Fruit fly (Drosophila melanogaster) whole organism, embryonic: Measurements from ENCODE around the gene Ptth.
A peak's percentile ranks its signal among the peaks of the same experiment; 100 is the strongest.

ENCODE experiments used
- ATbp ChIP-seq: fragments of 200-800 bp; sonication (Bioruptor generic); optimal IDR thresholded peaks from 2 replicates; lab custom pipeline; 2017; ENCODE audit warnings: missing biosample characterization, mild to moderate bottlenecking, missing genetic modification characterization, missing genetic modification reagents
- Atf3 ChIP-seq: fragments of 200-800 bp; sonication (Bioruptor generic); optimal IDR thresholded peaks from 3 replicates; lab custom pipeline; 2016; ENCODE audit warnings: missing biosample characterization, missing genetic modification characterization
- Bdp1 ChIP-seq: fragments of 200-800 bp; sonication (Bioruptor generic); optimal IDR thresholded peaks from 3 replicates; lab custom pipeline; 2016; ENCODE audit warnings: missing biosample characterization, missing genetic modification characterization
- CG10147 ChIP-seq: fragments of 200-800 bp; sonication (Bioruptor generic); optimal IDR thresholded peaks from 2 replicates; lab custom pipeline; 2019; ENCODE audit warnings: missing biosample characterization, mild to moderate bottlenecking, missing genetic modification characterization, moderate library complexity
- CG1024 ChIP-seq: fragments of 200-800 bp; sonication (Bioruptor generic); IDR thresholded peaks from 2 replicates; pipeline ENCODE4 v1.3.6; 2022; ENCODE audit warnings: missing biosample characterization, missing genetic modification characterization
- CG12391 ChIP-seq: fragments of 200-800 bp; sonication (Bioruptor generic); optimal IDR thresholded peaks from 3 replicates; lab custom pipeline; 2018; ENCODE audit warnings: missing biosample characterization, mild to moderate bottlenecking, missing genetic modification characterization, moderate library complexity
- CG13296 ChIP-seq: fragments of 200-800 bp; sonication (Bioruptor generic); optimal IDR thresholded peaks from 3 replicates; lab custom pipeline; 2018; ENCODE audit warnings: missing biosample characterization, mild to moderate bottlenecking, missing genetic modification characterization
- CG14667 ChIP-seq: fragments of 200-800 bp; sonication (Bioruptor generic); IDR thresholded peaks from 2 replicates; pipeline ENCODE4 v1.3.6; 2022; ENCODE audit warnings: missing biosample characterization, missing genetic modification characterization
- CG15073 ChIP-seq: fragments of 200-800 bp; sonication (Bioruptor generic); optimal IDR thresholded peaks from 2 replicates; lab custom pipeline; 2016; ENCODE audit warnings: missing biosample characterization, missing genetic modification characterization
- CG1529 ChIP-seq: fragments of 200-800 bp; sonication (Bioruptor generic); optimal IDR thresholded peaks from 3 replicates; lab custom pipeline; 2018; ENCODE audit warnings: missing biosample characterization, missing genetic modification characterization
- CG17802 ChIP-seq: fragments of 200-800 bp; sonication (Bioruptor generic); optimal IDR thresholded peaks from 2 replicates; lab custom pipeline; 2018; ENCODE audit warnings: missing biosample characterization, mild to moderate bottlenecking, missing genetic modification characterization, moderate library complexity
- CG1832 ChIP-seq: fragments of 200-800 bp; sonication (Bioruptor generic); optimal IDR thresholded peaks from 2 replicates; lab custom pipeline; 2017; ENCODE audit warnings: missing biosample characterization, mild to moderate bottlenecking, missing genetic modification characterization, inconsistent platforms
- CG2889 ChIP-seq: fragments of 200-800 bp; sonication (Bioruptor generic); IDR thresholded peaks from 3 replicates; pipeline ENCODE4 v1.3.6; 2022; ENCODE audit warnings: missing biosample characterization, missing genetic modification characterization
- CG30020 ChIP-seq: fragments of 200-800 bp; optimal IDR thresholded peaks from 2 replicates; lab custom pipeline; 2019; ENCODE audit warnings: missing biosample characterization, mild to moderate bottlenecking, missing genetic modification characterization, moderate library complexity
- CG42726 ChIP-seq: fragments of 200-800 bp; sonication (Bioruptor generic); IDR thresholded peaks from 2 replicates; pipeline ENCODE4 v1.3.6; 2022; ENCODE audit warnings: missing biosample characterization, missing genetic modification characterization; ENCODE audit not compliant: partially characterized antibody
- CG6272 ChIP-seq: fragments of 200-800 bp; sonication (Bioruptor generic); IDR thresholded peaks from 2 replicates; pipeline ENCODE4 v1.3.6; 2022; ENCODE audit warnings: missing biosample characterization, missing genetic modification characterization
- CG6813 ChIP-seq: fragments of 200-800 bp; sonication (Bioruptor generic); optimal IDR thresholded peaks from 2 replicates; lab custom pipeline; 2017; ENCODE audit warnings: missing biosample characterization, missing genetic modification characterization, mild to moderate bottlenecking, moderate library complexity, missing genetic modification reagents
- CG8924 ChIP-seq: fragments of 200-800 bp; optimal IDR thresholded peaks from 3 replicates; lab custom pipeline; 2019; ENCODE audit warnings: missing biosample characterization, mild to moderate bottlenecking, missing genetic modification characterization, moderate library complexity
- CG9876 ChIP-seq: fragments of 200-800 bp; sonication (Bioruptor generic); optimal IDR thresholded peaks from 2 replicates; lab custom pipeline; 2016; ENCODE audit warnings: missing biosample characterization, missing genetic modification characterization
- Dek ChIP-seq: fragments of 200-800 bp; sonication (Bioruptor generic); optimal IDR thresholded peaks from 3 replicates; lab custom pipeline; 2019; ENCODE audit warnings: missing biosample characterization, mild to moderate bottlenecking, missing genetic modification characterization, moderate library complexity
- Dfd ChIP-seq, 2 experiments: fragments of >200 bp; optimal IDR thresholded peaks; 2 replicates each; lab custom pipeline; 2017; ENCODE audit warnings: missing biosample characterization in 2 of 2, missing genetic modification characterization in 2 of 2
- Dip3 ChIP-seq: fragments of 200-800 bp; sonication (Bioruptor generic); optimal IDR thresholded peaks from 3 replicates; lab custom pipeline; 2016; ENCODE audit warnings: missing biosample characterization, missing genetic modification characterization
- Hr39 ChIP-seq: fragments of >200 bp; optimal IDR thresholded peaks from 2 replicates; lab custom pipeline; 2017
- Lim3 ChIP-seq: fragments of 200-800 bp; sonication (Bioruptor generic); IDR thresholded peaks from 2 replicates; pipeline ENCODE4 v1.3.6; 2022; ENCODE audit warnings: missing biosample characterization, missing genetic modification characterization
- NK7.1 ChIP-seq: fragments of 200-800 bp; sonication (Bioruptor generic); optimal IDR thresholded peaks from 3 replicates; lab custom pipeline; 2016; ENCODE audit warnings: missing biosample characterization, missing genetic modification characterization
- Nf-YB ChIP-seq: fragments of 200-800 bp; sonication (Bioruptor generic); optimal IDR thresholded peaks from 3 replicates; lab custom pipeline; 2019; ENCODE audit warnings: missing biosample characterization, mild to moderate bottlenecking, missing genetic modification characterization, moderate library complexity
- Six4 ChIP-seq: fragments of 200-800 bp; sonication (Bioruptor generic); optimal IDR thresholded peaks from 2 replicates; lab custom pipeline; 2016; ENCODE audit warnings: missing biosample characterization, missing genetic modification characterization
- Vsx1 ChIP-seq: fragments of 200-800 bp; sonication (Bioruptor generic); optimal IDR thresholded peaks from 2 replicates; lab custom pipeline; 2017; ENCODE audit warnings: missing biosample characterization, mild to moderate bottlenecking, missing genetic modification characterization, missing genetic modification reagents
- abd-A ChIP-seq: fragments of 200-800 bp; sonication (Bioruptor generic); optimal IDR thresholded peaks from 3 replicates; lab custom pipeline; 2019; ENCODE audit warnings: missing biosample characterization, mild to moderate bottlenecking, missing genetic modification characterization, moderate library complexity
- ara ChIP-seq: fragments of 200-800 bp; sonication (Bioruptor generic); IDR thresholded peaks from 2 replicates; pipeline ENCODE4 v1.3.6; 2022; ENCODE audit warnings: missing biosample characterization, missing genetic modification characterization
- ash1 ChIP-seq: fragments of 200-800 bp; sonication (Bioruptor generic); optimal IDR thresholded peaks from 2 replicates; lab custom pipeline; 2018; ENCODE audit warnings: missing biosample characterization, mild to moderate bottlenecking, missing genetic modification characterization
- bowl ChIP-seq: fragments of 200-800 bp; sonication (Bioruptor generic); IDR thresholded peaks from 2 replicates; pipeline ENCODE4 v1.3.6; 2022; ENCODE audit warnings: missing biosample characterization, missing genetic modification characterization
- cas ChIP-seq: fragments of 200-800 bp; sonication (Bioruptor generic); IDR thresholded peaks from 2 replicates; pipeline ENCODE4 v1.3.6; 2022; ENCODE audit warnings: missing biosample characterization, missing genetic modification characterization
- chn ChIP-seq: fragments of 200-800 bp; sonication (Bioruptor generic); optimal IDR thresholded peaks from 2 replicates; lab custom pipeline; 2016; ENCODE audit warnings: missing biosample characterization, missing genetic modification characterization
- corto ChIP-seq: fragments of 200-800 bp; sonication (Bioruptor generic); optimal IDR thresholded peaks from 2 replicates; lab custom pipeline; 2016; ENCODE audit warnings: missing biosample characterization, mild to moderate bottlenecking, missing genetic modification characterization, moderate library complexity
- dati ChIP-seq: fragments of 200-800 bp; sonication (Bioruptor generic); IDR thresholded peaks from 2 replicates; pipeline ENCODE4 v1.3.6; 2022; ENCODE audit warnings: missing biosample characterization, missing genetic modification characterization
- disco-r ChIP-seq: fragments of 200-800 bp; sonication (Bioruptor generic); optimal IDR thresholded peaks from 2 replicates; lab custom pipeline; 2016; ENCODE audit warnings: missing biosample characterization, missing genetic modification characterization
- dm ChIP-seq: fragments of 200-800 bp; sonication (Bioruptor generic); optimal IDR thresholded peaks from 3 replicates; lab custom pipeline; 2016; ENCODE audit warnings: missing biosample characterization, missing genetic modification characterization
- klu ChIP-seq: fragments of 200-800 bp; sonication (Bioruptor generic); IDR thresholded peaks from 2 replicates; pipeline ENCODE4 v1.3.6; 2022; ENCODE audit warnings: missing biosample characterization, missing genetic modification characterization
- nau ChIP-seq: fragments of 200-800 bp; sonication (Bioruptor generic); optimal IDR thresholded peaks from 3 replicates; lab custom pipeline; 2017; ENCODE audit warnings: missing biosample characterization, mild to moderate bottlenecking, missing genetic modification characterization, missing genetic modification reagents
- nerfin-1 ChIP-seq: fragments of 200-800 bp; sonication (Bioruptor generic); optimal IDR thresholded peaks from 3 replicates; lab custom pipeline; 2019; ENCODE audit warnings: missing biosample characterization, mild to moderate bottlenecking, missing genetic modification characterization, moderate library complexity
- prd ChIP-seq, 3 experiments: fragments of >200 bp in 2 of 3; fragments of 200-800 bp in 1 of 3; sonication (Bioruptor generic) in 1 of 3; optimal IDR thresholded peaks in 2 of 3; IDR thresholded peaks in 1 of 3; 2 replicates in 2 of 3; 3 replicates in 1 of 3; pipeline versions ENCODE4 v1.3.6 to Lab custom; 2017 to 2022; ENCODE audit warnings: missing biosample characterization in 1 of 3, missing genetic modification characterization in 1 of 3
- row ChIP-seq: fragments of 200-800 bp; sonication (Bioruptor generic); IDR thresholded peaks from 3 replicates; pipeline ENCODE4 v1.3.6; 2022; ENCODE audit warnings: missing biosample characterization, missing genetic modification characterization
- salm ChIP-seq: fragments of 200-800 bp; sonication (Bioruptor generic); optimal IDR thresholded peaks from 2 replicates; lab custom pipeline; 2018; ENCODE audit warnings: missing biosample characterization, mild to moderate bottlenecking, missing genetic modification characterization
- sqz ChIP-seq: fragments of 200-800 bp; sonication (Bioruptor generic); optimal IDR thresholded peaks from 3 replicates; lab custom pipeline; 2018; ENCODE audit warnings: missing biosample characterization, mild to moderate bottlenecking, missing genetic modification characterization
- sr ChIP-seq: fragments of 200-800 bp; sonication (Bioruptor generic); IDR thresholded peaks from 3 replicates; pipeline ENCODE4 v1.3.6; 2022; ENCODE audit warnings: missing biosample characterization, missing genetic modification characterization
- sug ChIP-seq: fragments of 200-800 bp; optimal IDR thresholded peaks from 2 replicates; lab custom pipeline; 2019; ENCODE audit warnings: missing biosample characterization, mild to moderate bottlenecking, missing genetic modification characterization, moderate library complexity
- trem ChIP-seq: fragments of 200-800 bp; optimal IDR thresholded peaks from 3 replicates; lab custom pipeline; 2019; ENCODE audit warnings: missing biosample characterization, mild to moderate bottlenecking, missing genetic modification characterization, moderate library complexity
- ttk ChIP-seq: fragments of 200-800 bp; sonication (Bioruptor generic); IDR thresholded peaks from 2 replicates; pipeline ENCODE4 v2.1.2; 2022; ENCODE audit warnings: missing biosample characterization, missing genetic modification characterization
- usp ChIP-seq: fragments of >200 bp; optimal IDR thresholded peaks from 2 replicates; lab custom pipeline; 2017; ENCODE audit warnings: missing biosample characterization, missing genetic modification characterization
- wek ChIP-seq: fragments of 200-800 bp; sonication (Bioruptor generic); optimal IDR thresholded peaks from 3 replicates; lab custom pipeline; 2018; ENCODE audit warnings: missing biosample characterization, mild to moderate bottlenecking, missing genetic modification characterization, moderate library complexity
- yki ChIP-seq: fragments of >200 bp; optimal IDR thresholded peaks from 3 replicates; lab custom pipeline; 2018

Ptth gene

DNA sequence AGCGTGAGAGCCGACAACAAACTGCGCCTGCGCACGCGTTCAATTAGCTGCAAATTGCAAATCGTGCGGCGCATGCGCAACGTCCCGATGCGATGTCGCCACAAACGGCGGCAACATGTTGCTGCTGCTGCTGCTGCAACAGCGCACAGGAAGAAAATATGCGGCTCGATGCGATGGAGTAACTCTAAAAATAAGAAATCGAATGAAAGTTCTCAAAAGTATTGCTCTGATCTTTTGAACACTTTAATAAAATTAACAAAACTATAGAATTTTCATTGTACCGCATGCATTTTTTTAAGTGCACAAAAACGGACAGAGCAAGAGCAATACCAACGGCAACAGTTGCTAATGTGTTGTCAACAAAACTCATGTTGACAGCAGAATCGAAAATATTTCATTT is 29.5 kb upstream of the Ptth start (continued):
- TF ChIP-seq prd (optimal IDR thresholded peaks at IDR 0.05; lab: Kevin White, UChicago) (no peak), prd (GFP tag; IDR thresholded peaks at IDR 0.05; lab: Robert Waterston, UW) (peak; percentile 89), ttk (0 out of 2 replicates have a peak, but pooled peaks have one; percentile 27), Nf-YB (GFP tag; lab: Kevin White, UChicago) (no peak), nerfin-1 (no peak), Atf3 (GFP tag; lab: Kevin White, UChicago) (peak; percentile 20), CG10147 (GFP tag; lab: Kevin White, UChicago) (no peak), Dip3 (no peak), nau (GFP tag; lab: Kevin White, UChicago) (no peak), corto (GFP tag; lab: Kevin White, UChicago) (no peak), yki (no peak), klu (GFP tag; lab: Robert Waterston, UW) (no peak), CG12391 (tag; lab: Kevin White, UChicago) (peak; percentile 56), CG2889 (GFP tag; lab: Robert Waterston, UW) (no peak), NK7.1 (GFP tag; lab: Kevin White, UChicago) (no peak), salm (tag; lab: Kevin White, UChicago) (no peak), CG6813 (GFP tag; lab: Kevin White, UChicago) (no peak), CG1832 (GFP tag; lab: Kevin White, UChicago) (no peak), CG14667 (GFP tag; lab: Robert Waterston, UW) (no peak), sr (GFP tag; lab: Robert Waterston, UW) (no peak), CG1529 (GFP tag; lab: Kevin White, UChicago) (peak; percentile 5), sqz (no peak), Dfd (GFP tag; optimal IDR thresholded peaks at IDR 0.05; lab: Kevin White, UChicago) (no peak), row (GFP tag; lab: Robert Waterston, UW) (peak; percentile 57; the same call in 2 of the 3 replicates), Bdp1 (GFP tag; lab: Kevin White, UChicago) (peak; percentile 32), Vsx1 (GFP tag; lab: Kevin White, UChicago) (no peak), CG13296 (GFP tag; lab: Kevin White, UChicago) (no peak), dati (no peak), CG17802 (no peak), wek (no peak), abd-A (tag; lab: Kevin White, UChicago) (no peak), ATbp (GFP tag; lab: Kevin White, UChicago) (peak; percentile 29), CG6272 (GFP tag; lab: Robert Waterston, UW) (no peak), Six4 (GFP tag; lab: Kevin White, UChicago) (no peak), disco-r (GFP tag; lab: Kevin White, UChicago) (no peak), CG15073 (GFP tag; lab: Kevin White, UChicago) (no peak), bowl (GFP tag; lab: Robert Waterston, UW) (no peak), ash1 (GFP tag; lab: Kevin White, UChicago) (no peak), CG42726 (GFP tag; lab: Robert Waterston, UW) (no peak), CG1024 (GFP tag; lab: Robert Waterston, UW) (0 out of 2 replicates have a peak, but pooled peaks have one; percentile 14), Dek (no peak), usp (GFP tag; lab: Kevin White, UChicago) (no peak), Hr39 (lab: Kevin White, UChicago) (no peak), CG8924 (tag; lab: Kevin White, UChicago) (peak; percentile 33), chn (peak; percentile 60), trem (peak; percentile 43), ara (GFP tag; lab: Robert Waterston, UW) (peak; percentile 78), CG9876 (GFP tag; lab: Kevin White, UChicago) (no peak), dm (no peak), cas (GFP tag; lab: Robert Waterston, UW) (no peak), CG30020 (tag; lab: Kevin White, UChicago) (no peak), Lim3 (GFP tag; lab: Robert Waterston, UW) (no peak), sug (tag; lab: Kevin White, UChicago) (no peak)
